Worm (Caenorhabditis elegans) whole organism, L2 larva: ENCODE measurements around the gene C06G3.8.
A peak's percentile ranks its signal among the peaks of the same experiment; 100 is the strongest.

Experiments used
- C34F6.9 ChIP-seq: fragments of 150-350 bp; optimal IDR thresholded peaks from 2 replicates; lab custom pipeline; 2014; ENCODE audit warnings: missing biosample characterization, missing genetic modification characterization
- F13H6.1 ChIP-seq: sonication (generic microtip); optimal IDR thresholded peaks from 2 replicates; lab custom pipeline; 2016; ENCODE audit warnings: missing genetic modification characterization, missing compliant biosample characterization
- R02D3.7 ChIP-seq: fragments of 150-350 bp; optimal IDR thresholded peaks from 2 replicates; lab custom pipeline; 2014; ENCODE audit warnings: missing biosample characterization, missing genetic modification characterization
- Y55F3AM.14 ChIP-seq: fragments of 200-800 bp; sonication (Bioruptor generic); optimal IDR thresholded peaks from 2 replicates; lab custom pipeline; 2018; ENCODE audit warnings: mild to moderate bottlenecking, missing genetic modification characterization, missing compliant biosample characterization
- aly-2 ChIP-seq: fragments of 150-350 bp; optimal IDR thresholded peaks from 2 replicates; lab custom pipeline; 2014; ENCODE audit warnings: missing biosample characterization, missing genetic modification characterization
- ama-1 ChIP-seq: fragments of 150-350 bp; optimal IDR thresholded peaks from 2 replicates; lab custom pipeline; 2018; ENCODE audit warnings: inconsistent platforms
- ceh-16 ChIP-seq: fragments of 150-350 bp; optimal IDR thresholded peaks from 2 replicates; lab custom pipeline; 2014; ENCODE audit warnings: missing biosample characterization, missing genetic modification characterization
- ceh-82 ChIP-seq: fragments of 150-350 bp; optimal IDR thresholded peaks from 2 replicates; lab custom pipeline; 2014; ENCODE audit warnings: missing biosample characterization, missing genetic modification characterization
- crh-2 ChIP-seq: sonication (generic microtip); optimal IDR thresholded peaks from 2 replicates; lab custom pipeline; 2017; ENCODE audit warnings: missing biosample characterization, missing genetic modification characterization
- dmd-4 ChIP-seq: sonication (generic microtip); optimal IDR thresholded peaks from 2 replicates; lab custom pipeline; 2017; ENCODE audit warnings: missing biosample characterization, missing genetic modification characterization
- elt-1 ChIP-seq: fragments of 150-350 bp; optimal IDR thresholded peaks from 2 replicates; lab custom pipeline; 2014; ENCODE audit warnings: missing biosample characterization, missing genetic modification characterization
- fos-1 ChIP-seq: fragments of 150-350 bp; optimal IDR thresholded peaks from 2 replicates; lab custom pipeline; 2014; ENCODE audit warnings: missing biosample characterization, missing genetic modification characterization
- gmeb-1 ChIP-seq: fragments of 150-350 bp; optimal IDR thresholded peaks from 2 replicates; lab custom pipeline; 2014; ENCODE audit warnings: missing biosample characterization, missing genetic modification characterization
- lin-11 ChIP-seq: fragments of 150-350 bp; sonication (generic microtip); optimal IDR thresholded peaks from 2 replicates; lab custom pipeline; 2014; ENCODE audit warnings: missing biosample characterization, missing genetic modification characterization, inconsistent platforms, mixed read lengths
- lin-39 ChIP-seq: fragments of 150-350 bp; optimal IDR thresholded peaks from 2 replicates; lab custom pipeline; 2014; ENCODE audit warnings: missing biosample characterization, missing genetic modification reagents, missing genetic modification characterization
- lsy-2 ChIP-seq, 2 experiments: fragments of 150-350 bp in 1 of 2; sonication (generic microtip) in 1 of 2; optimal IDR thresholded peaks; 2 replicates each; lab custom pipeline; 2014 to 2017; ENCODE audit warnings: missing biosample characterization in 2 of 2, missing genetic modification characterization in 2 of 2
- mab-5 ChIP-seq: fragments of 150-350 bp; optimal IDR thresholded peaks from 2 replicates; lab custom pipeline; 2014; ENCODE audit warnings: missing biosample characterization, missing genetic modification characterization
- mbf-1 ChIP-seq: sonication (generic microtip); optimal IDR thresholded peaks from 2 replicates; lab custom pipeline; 2017; ENCODE audit warnings: missing biosample characterization, missing genetic modification characterization
- nhr-10 ChIP-seq: sonication (generic microtip); optimal IDR thresholded peaks from 2 replicates; lab custom pipeline; 2017; ENCODE audit warnings: missing biosample characterization, missing genetic modification characterization
- nhr-11 ChIP-seq: fragments of 150-350 bp; optimal IDR thresholded peaks from 2 replicates; lab custom pipeline; 2014; ENCODE audit warnings: missing biosample characterization, missing genetic modification characterization
- nhr-129 ChIP-seq: fragments of 150-350 bp; optimal IDR thresholded peaks from 2 replicates; lab custom pipeline; 2014; ENCODE audit warnings: missing biosample characterization, missing genetic modification characterization
- nhr-21 ChIP-seq: fragments of 150-350 bp; optimal IDR thresholded peaks from 2 replicates; lab custom pipeline; 2014; ENCODE audit warnings: missing biosample characterization, missing genetic modification characterization
- nhr-23 ChIP-seq: fragments of 150-350 bp; optimal IDR thresholded peaks from 2 replicates; lab custom pipeline; 2014; ENCODE audit warnings: missing biosample characterization, missing genetic modification reagents, missing genetic modification characterization
- nhr-25 ChIP-seq: fragments of 150-350 bp; sonication (generic microtip); optimal IDR thresholded peaks from 3 replicates; lab custom pipeline; 2014; ENCODE audit warnings: missing biosample characterization, missing genetic modification characterization
- nhr-77 ChIP-seq: fragments of 150-350 bp; optimal IDR thresholded peaks from 2 replicates; lab custom pipeline; 2014; ENCODE audit warnings: missing biosample characterization, missing genetic modification characterization
- sem-4 ChIP-seq: fragments of 150-350 bp; optimal IDR thresholded peaks from 2 replicates; lab custom pipeline; 2014; ENCODE audit warnings: missing biosample characterization, missing genetic modification reagents, missing genetic modification characterization
- skn-1 ChIP-seq: sonication (generic microtip); optimal IDR thresholded peaks from 2 replicates; lab custom pipeline; 2017; ENCODE audit warnings: missing biosample characterization, missing genetic modification characterization
- sma-3 ChIP-seq: sonication (generic microtip); optimal IDR thresholded peaks from 2 replicates; lab custom pipeline; 2016; ENCODE audit warnings: missing genetic modification reagents, missing genetic modification characterization, missing compliant biosample characterization
- sma-9 ChIP-seq, 2 experiments: fragments of 150-350 bp in 1 of 2; sonication (generic microtip) in 1 of 2; optimal IDR thresholded peaks; 2 replicates each; lab custom pipeline; 2014 to 2016; ENCODE audit warnings: missing genetic modification characterization in 2 of 2, mild to moderate bottlenecking in 1 of 2, missing biosample characterization in 1 of 2, missing compliant biosample characterization in 1 of 2, missing genetic modification reagents in 1 of 2, moderate library complexity in 1 of 2
- snpc-4 ChIP-seq: fragments of 150-350 bp; optimal IDR thresholded peaks from 2 replicates; lab custom pipeline; 2014; ENCODE audit warnings: missing biosample characterization, missing genetic modification characterization
- unc-55 ChIP-seq: fragments of 150-350 bp; sonication (generic microtip); optimal IDR thresholded peaks from 3 replicates; lab custom pipeline; 2014; ENCODE audit warnings: missing biosample characterization, missing genetic modification reagents, missing genetic modification characterization
- unc-62 ChIP-seq: fragments of 150-350 bp; optimal IDR thresholded peaks from 2 replicates; lab custom pipeline; 2014; ENCODE audit warnings: missing biosample characterization, missing genetic modification reagents, missing genetic modification characterization
- zag-1 ChIP-seq: fragments of 150-350 bp; optimal IDR thresholded peaks from 2 replicates; lab custom pipeline; 2014; ENCODE audit warnings: missing biosample characterization, missing genetic modification characterization
- ztf-1 ChIP-seq: fragments of 200-800 bp; sonication (Bioruptor generic); conservative IDR thresholded peaks from 2 replicates; pipeline ENCODE4 v1.3.6; 2022; ENCODE audit warnings: missing genetic modification characterization, missing compliant biosample characterization
- ztf-11 ChIP-seq: sonication (generic microtip); optimal IDR thresholded peaks from 2 replicates; lab custom pipeline; 2017; ENCODE audit warnings: missing biosample characterization, missing genetic modification characterization

C06G3.8 gene

ce11 chrIV:7018623-7019022, 13.7 kb downstream of the C06G3.8 start:
- TF ChIP-seq snpc-4 (tag; lab: Kevin White, UChicago), result no peak
- no peak for TF ChIP-seq dmd-4
- TF ChIP-seq ceh-82 (tag; lab: Kevin White, UChicago), result no peak
- TF ChIP-seq sem-4 (tag; lab: Kevin White, UChicago), result no peak
- no peak for TF ChIP-seq unc-62 (GFP tag; lab: Kevin White, UChicago)
- no peak for TF ChIP-seq lin-11 (tag; lab: Kevin White, UChicago)
- no peak for TF ChIP-seq gmeb-1 (tag; lab: Kevin White, UChicago)
- TF ChIP-seq nhr-11, result no peak
- TF ChIP-seq crh-2 (tag; lab: Kevin White, UChicago), result no peak
- TF ChIP-seq mbf-1 (tag; lab: Kevin White, UChicago), result no peak

DNA sequence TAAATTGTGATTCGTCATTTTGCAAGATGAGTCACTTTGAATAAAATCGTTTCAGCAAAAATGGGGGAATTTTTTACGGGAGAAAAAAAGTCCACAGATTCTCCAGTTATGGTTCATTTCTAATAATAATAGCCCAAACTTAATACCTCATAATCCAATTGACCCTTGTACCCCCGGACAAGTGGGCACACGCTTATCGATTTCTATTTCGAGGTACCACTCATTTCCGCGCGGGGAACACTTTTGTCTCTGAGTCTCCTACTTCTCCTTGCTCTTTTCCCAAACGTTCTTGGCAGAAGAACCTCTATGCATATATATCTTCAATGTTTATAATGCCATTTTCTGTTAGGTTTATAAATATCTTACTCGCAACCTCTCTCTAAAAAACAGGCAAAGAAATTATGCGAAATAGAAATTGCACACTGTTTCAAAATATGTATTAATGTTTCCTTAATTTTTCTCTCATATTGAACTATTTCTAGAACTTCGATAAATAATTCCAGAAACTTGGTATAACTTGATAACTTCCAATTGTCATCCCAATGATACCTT, 15.2 kb downstream of the C06G3.8 start, which contains the start of gene gldi-4:
Gene gldi-4 (plus strand): TSS at position 502 of the 552 bp plus-strand sequence.
- TF ChIP-seq nhr-23 (tag; lab: Kevin White, UChicago), result no peak
- TF ChIP-seq ztf-1, result no peak
- TF ChIP-seq lin-11 (tag; lab: Kevin White, UChicago), result no peak
- no peak for TF ChIP-seq zag-1 (tag; lab: Kevin White, UChicago)
- TF ChIP-seq Y55F3AM.14 (GFP tag; lab: Kevin White, UChicago), result no peak
- TF ChIP-seq nhr-11, result no peak
- TF ChIP-seq nhr-21, result no peak
- TF ChIP-seq nhr-10 (tag; lab: Kevin White, UChicago), result no peak
- no peak for TF ChIP-seq sma-3 (GFP tag; lab: Kevin White, UChicago)

ce11 chrIV:7016502-7016901, 15.9 kb downstream of the C06G3.8 start:
- peak; percentile 64 for TF ChIP-seq nhr-129
- TF ChIP-seq F13H6.1 (tag; lab: Kevin White, UChicago), result peak; percentile 22
- TF ChIP-seq ama-1, result peak; percentile 2
- TF ChIP-seq unc-55 (GFP tag; lab: Kevin White, UChicago), result peak; percentile 71
- peak; percentile 63 for TF ChIP-seq nhr-25
- peak; percentile 24 for TF ChIP-seq gmeb-1 (tag; lab: Kevin White, UChicago)
- TF ChIP-seq lin-39 (tag; lab: Kevin White, UChicago), result no peak
- peak in 1 of 2 experiments; percentile 63 for TF ChIP-seq lsy-2 (tag; optimal IDR thresholded peaks at IDR 0.05; lab: Kevin White, UChicago)
- peak; percentile 58 for TF ChIP-seq crh-2 (tag; lab: Kevin White, UChicago)
- no peak for TF ChIP-seq nhr-77 (tag; lab: Kevin White, UChicago)
- TF ChIP-seq skn-1 (tag; lab: Kevin White, UChicago), result peak; percentile 16
- TF ChIP-seq ceh-16 (tag; lab: Kevin White, UChicago), result no peak
- TF ChIP-seq sma-9 (GFP tag; optimal IDR thresholded peaks at IDR 0.05; lab: Kevin White, UChicago), result peak; percentile 77
- no peak for TF ChIP-seq sma-9 (tag; optimal IDR thresholded peaks at IDR 0.05; lab: Kevin White, UChicago)
- peak; percentile 88 for TF ChIP-seq C34F6.9 (tag; lab: Kevin White, UChicago)

- TF ChIP-seq unc-55 (GFP tag; lab: Kevin White, UChicago) (peak; percentile 42), mbf-1 (tag; lab: Kevin White, UChicago) (no peak), fos-1 (tag; lab: Kevin White, UChicago) (peak; percentile 34), Y55F3AM.14 (GFP tag; lab: Kevin White, UChicago) (no peak), C34F6.9 (tag; lab: Kevin White, UChicago) (peak; percentile 42)
These were observed 19.5 kb downstream of the C06G3.8 start for ce11 chrIV:7012731-7013445.

- TF ChIP-seq Y55F3AM.14 (GFP tag; lab: Kevin White, UChicago) (no peak), ztf-11 (no peak), dmd-4 (no peak), nhr-21 (no peak), nhr-10 (tag; lab: Kevin White, UChicago) (no peak), ztf-1 (no peak), mab-5 (tag; lab: Kevin White, UChicago) (no peak), elt-1 (tag; lab: Kevin White, UChicago) (no peak), ceh-16 (tag; lab: Kevin White, UChicago) (no peak), aly-2 (tag; lab: Kevin White, UChicago) (no peak), R02D3.7 (tag; lab: Kevin White, UChicago) (no peak), snpc-4 (tag; lab: Kevin White, UChicago) (no peak)
These were observed 20.1 kb downstream of the C06G3.8 start for ce11 chrIV:7012214-7012613.
